Worm (Caenorhabditis elegans): ENCODE results near the gene Y17G9B.8.
A peak's percentile ranks its signal among the peaks of the same experiment; 100 is the strongest.

The Y17G9B.8 gene

ce11 chrIV:4799114-4799513, 40.5 kb upstream of the Y17G9B.8 start, which contains the start of gene eor-1 (continued):
- TF ChIP-seq pqm-1 (tag; optimal IDR thresholded peaks at IDR 0.05) (no peak), unc-98 (GFP tag; IDR thresholded peaks at IDR 0.05) (no peak), ets-5 (GFP tag; IDR thresholded peaks at IDR 0.05) (no peak), aly-2 (tag; optimal IDR thresholded peaks at IDR 0.05) (peak; percentile 3)

- TF ChIP-seq vab-15 (tag; optimal IDR thresholded peaks at IDR 0.05) (no peak), elt-3 (tag; optimal IDR thresholded peaks at IDR 0.05) (peak in 1 of 6 experiments; percentile 3), nhr-237 (tag; optimal IDR thresholded peaks at IDR 0.05) (no peak), zag-1 (tag; optimal IDR thresholded peaks at IDR 0.05) (no peak), blmp-1 (tag; optimal IDR thresholded peaks at IDR 0.05) (peak; percentile 91), C04F5.9 (tag; optimal IDR thresholded peaks at IDR 0.05) (no peak), pqm-1 (tag; optimal IDR thresholded peaks at IDR 0.05) (no peak), sup-37 (GFP tag; optimal IDR thresholded peaks at IDR 0.05) (no peak), ceh-8 (GFP tag; optimal IDR thresholded peaks at IDR 0.05) (no peak), swsn-7 (tag; optimal IDR thresholded peaks at IDR 0.05) (no peak), hlh-4 (tag; optimal IDR thresholded peaks at IDR 0.05) (no peak)
Observed at ce11 chrIV:4795111-4795510, 36.5 kb upstream of the Y17G9B.8 start.

ce11 chrIV:4789445-4789844, 30.8 kb upstream of the Y17G9B.8 start, which contains the start of gene R11E3.1:
R11E3.1 (plus strand) TSS chrIV:4789745.
- TF ChIP-seq C04F5.9 (tag; optimal IDR thresholded peaks at IDR 0.05) (no peak), xbp-1 (tag; optimal IDR thresholded peaks at IDR 0.05) (no peak), swsn-7 (tag; optimal IDR thresholded peaks at IDR 0.05) (no peak), snu-23 (GFP tag; optimal IDR thresholded peaks at IDR 0.05) (no peak)

ce11 chrIV:4788332-4788731, 29.7 kb upstream of the Y17G9B.8 start, which contains the start of gene nhr-104:
nhr-104 (minus strand) TSS chrIV:4788692.
- TF ChIP-seq nhr-84 (tag; optimal IDR thresholded peaks at IDR 0.05) (no peak), nhr-11 (tag; optimal IDR thresholded peaks at IDR 0.05) (no peak), blmp-1 (tag; optimal IDR thresholded peaks at IDR 0.05) (peak; percentile 31), skn-1 (tag; optimal IDR thresholded peaks at IDR 0.05) (peak; percentile 96), ces-1 (GFP tag; optimal IDR thresholded peaks at IDR 0.05) (no peak), isw-1 (GFP tag; IDR thresholded peaks at IDR 0.05) (no peak), egl-13 (tag; optimal IDR thresholded peaks at IDR 0.05) (no peak), pqm-1 (tag; optimal IDR thresholded peaks at IDR 0.05) (no peak), ztf-4 (tag; optimal IDR thresholded peaks at IDR 0.05) (no peak), zag-1 (tag; optimal IDR thresholded peaks at IDR 0.05) (no peak), lin-14 (GFP tag; optimal IDR thresholded peaks at IDR 0.05) (no peak), swsn-7 (tag; optimal IDR thresholded peaks at IDR 0.05) (no peak), nhr-77 (tag; optimal IDR thresholded peaks at IDR 0.05) (peak; percentile 15), efl-1 (optimal IDR thresholded peaks at IDR 0.05) (peak; percentile 20 to 49), efl-1 (GFP tag; optimal IDR thresholded peaks at IDR 0.05 in 1 of 2) (peak in 1 of 2 experiments; percentile 3), irx-1 (tag; optimal IDR thresholded peaks at IDR 0.05) (no peak), C16A3.4 (tag; optimal IDR thresholded peaks at IDR 0.05) (peak; percentile 37), ceh-8 (GFP tag; optimal IDR thresholded peaks at IDR 0.05) (no peak), lin-15B (tag; optimal IDR thresholded peaks at IDR 0.05) (no peak), dpl-1 (GFP tag; optimal IDR thresholded peaks at IDR 0.05) (peak in 1 of 3 experiments; percentile 42), vab-15 (tag; optimal IDR thresholded peaks at IDR 0.05) (no peak), sup-37 (GFP tag; optimal IDR thresholded peaks at IDR 0.05) (no peak), unc-30 (tag; optimal IDR thresholded peaks at IDR 0.05) (no peak), F16B12.6 (tag; optimal IDR thresholded peaks at IDR 0.05) (no peak), nhr-76 (tag; optimal IDR thresholded peaks at IDR 0.05) (no peak), sptf-1 (tag; optimal IDR thresholded peaks at IDR 0.05) (no peak), lin-39 (tag; optimal IDR thresholded peaks at IDR 0.05) (no peak), lin-35 (GFP tag; optimal IDR thresholded peaks at IDR 0.05) (peak in 1 of 2 experiments; percentile 74), rnt-1 (tag; optimal IDR thresholded peaks at IDR 0.05) (no peak), mep-1 (tag; optimal IDR thresholded peaks at IDR 0.05) (peak; percentile 48), lsy-2 (tag; optimal IDR thresholded peaks at IDR 0.05) (peak; percentile 30 to 63), fkh-10 (GFP tag; optimal IDR thresholded peaks at IDR 0.05) (no peak), tbx-2 (tag; optimal IDR thresholded peaks at IDR 0.05) (peak; percentile 30), ceh-88 (GFP tag; IDR thresholded peaks at IDR 0.05) (no peak), egl-27 (tag; optimal IDR thresholded peaks at IDR 0.05) (no peak), ama-1 (optimal IDR thresholded peaks at IDR 0.05) (no peak), unc-62 (GFP tag; optimal IDR thresholded peaks at IDR 0.05) (no peak), pax-3 (tag; optimal IDR thresholded peaks at IDR 0.05) (no peak), fkh-8 (tag; optimal IDR thresholded peaks at IDR 0.05) (no peak)

Data from whole organism, L1 larva.